Fruit fly (Drosophila melanogaster) whole organism, embryonic: ENCODE data around the gene E2f1.

ENCODE experiments used
- CG10366 ChIP-seq: fragments of 200-800 bp; sonication (Bioruptor generic); IDR thresholded peaks from 2 replicates; pipeline ENCODE4 v1.3.6; 2022; ENCODE audit warnings: missing biosample characterization, missing genetic modification characterization
- CG10543 ChIP-seq: fragments of 200-800 bp; sonication (Bioruptor generic); optimal IDR thresholded peaks from 3 replicates; lab custom pipeline; 2017; ENCODE audit warnings: missing biosample characterization, mild to moderate bottlenecking, missing genetic modification characterization, moderate library complexity
- CG10654 ChIP-seq: fragments of 200-800 bp; sonication (Bioruptor generic); optimal IDR thresholded peaks from 2 replicates; lab custom pipeline; 2016; ENCODE audit warnings: missing biosample characterization, missing genetic modification characterization
- CG13775 ChIP-seq: fragments of 200-800 bp; sonication (Bioruptor generic); optimal IDR thresholded peaks from 3 replicates; lab custom pipeline; 2017; ENCODE audit warnings: missing biosample characterization, mild to moderate bottlenecking, missing genetic modification characterization
- CG14441 ChIP-seq: fragments of 200-800 bp; sonication (Bioruptor generic); IDR thresholded peaks from 2 replicates; pipeline ENCODE4 v1.3.6; 2022; ENCODE audit warnings: missing biosample characterization, missing genetic modification characterization
- CG15479 ChIP-seq: fragments of 200-800 bp; sonication (Bioruptor generic); optimal IDR thresholded peaks from 3 replicates; lab custom pipeline; 2019; ENCODE audit warnings: missing biosample characterization, mild to moderate bottlenecking, missing genetic modification characterization, moderate library complexity
- CG15514 ChIP-seq: fragments of 200-800 bp; sonication (Bioruptor generic); optimal IDR thresholded peaks from 3 replicates; lab custom pipeline; 2017; ENCODE audit warnings: missing biosample characterization, missing genetic modification characterization, mild to moderate bottlenecking, moderate library complexity, missing genetic modification reagents
- CG17568 ChIP-seq: fragments of 200-800 bp; sonication (Bioruptor generic); optimal IDR thresholded peaks from 2 replicates; lab custom pipeline; 2018; ENCODE audit warnings: missing biosample characterization, mild to moderate bottlenecking, missing genetic modification characterization, moderate library complexity
- CG17829 ChIP-seq: fragments of 200-800 bp; optimal IDR thresholded peaks from 2 replicates; lab custom pipeline; 2019; ENCODE audit warnings: missing biosample characterization, mild to moderate bottlenecking, missing genetic modification characterization, moderate library complexity
- CG1792 ChIP-seq: fragments of 200-800 bp; sonication (Bioruptor generic); optimal IDR thresholded peaks from 2 replicates; lab custom pipeline; 2016; ENCODE audit warnings: missing biosample characterization, missing genetic modification characterization
- CG18476 ChIP-seq: fragments of 200-800 bp; sonication (Bioruptor generic); optimal IDR thresholded peaks from 2 replicates; lab custom pipeline; 2016; ENCODE audit warnings: missing biosample characterization, mild to moderate bottlenecking, missing genetic modification characterization
- CG2678 ChIP-seq: fragments of 200-800 bp; sonication (Bioruptor generic); optimal IDR thresholded peaks from 3 replicates; lab custom pipeline; 2019; ENCODE audit warnings: missing biosample characterization, mild to moderate bottlenecking, missing genetic modification characterization, moderate library complexity
- CG34376 ChIP-seq: fragments of 200-800 bp; sonication (Bioruptor generic); optimal IDR thresholded peaks from 2 replicates; lab custom pipeline; 2018; ENCODE audit warnings: missing biosample characterization, mild to moderate bottlenecking, missing genetic modification characterization
- CG3838 ChIP-seq: fragments of 200-800 bp; sonication (Bioruptor generic); optimal IDR thresholded peaks from 3 replicates; lab custom pipeline; 2016; ENCODE audit warnings: missing biosample characterization, missing genetic modification characterization
- CG6689 ChIP-seq: fragments of 200-800 bp; sonication (Bioruptor generic); IDR thresholded peaks from 2 replicates; pipeline ENCODE4 v1.3.6; 2022; ENCODE audit warnings: missing biosample characterization, missing genetic modification characterization
- CG7271 ChIP-seq: fragments of 200-800 bp; sonication (Bioruptor generic); optimal IDR thresholded peaks from 2 replicates; lab custom pipeline; 2018; ENCODE audit warnings: missing biosample characterization, mild to moderate bottlenecking, missing genetic modification characterization, moderate library complexity
- CG8290 ChIP-seq, 3 experiments: fragments of 200-800 bp; sonication (Bioruptor generic); optimal IDR thresholded peaks; 2 replicates each; lab custom pipeline; 2016 to 2019; ENCODE audit warnings: missing biosample characterization in 3 of 3, missing genetic modification characterization in 3 of 3, mild to moderate bottlenecking in 2 of 3, moderate library complexity in 1 of 3
- CG8924 ChIP-seq: fragments of 200-800 bp; optimal IDR thresholded peaks from 3 replicates; lab custom pipeline; 2019; ENCODE audit warnings: missing biosample characterization, mild to moderate bottlenecking, missing genetic modification characterization, moderate library complexity
- CG9437 ChIP-seq: fragments of 200-800 bp; sonication (Bioruptor generic); optimal IDR thresholded peaks from 2 replicates; lab custom pipeline; 2018; ENCODE audit warnings: missing biosample characterization, mild to moderate bottlenecking, missing genetic modification characterization
- Deaf1 ChIP-seq: fragments of 200-800 bp; optimal IDR thresholded peaks from 3 replicates; lab custom pipeline; 2019; ENCODE audit warnings: missing biosample characterization, mild to moderate bottlenecking, missing genetic modification characterization, moderate library complexity
- HLH4C ChIP-seq: fragments of 200-800 bp; sonication (Bioruptor generic); IDR thresholded peaks from 3 replicates; pipeline ENCODE4 v1.3.6; 2022; ENCODE audit warnings: missing biosample characterization, missing genetic modification characterization; ENCODE audit not compliant: partially characterized antibody
- Myb ChIP-seq: fragments of 200-800 bp; sonication (Bioruptor generic); optimal IDR thresholded peaks from 2 replicates; lab custom pipeline; 2016; ENCODE audit warnings: missing biosample characterization, missing genetic modification characterization
- Nf-YB ChIP-seq: fragments of 200-800 bp; sonication (Bioruptor generic); optimal IDR thresholded peaks from 3 replicates; lab custom pipeline; 2019; ENCODE audit warnings: missing biosample characterization, mild to moderate bottlenecking, missing genetic modification characterization, moderate library complexity
- Ssrp ChIP-seq: fragments of 200-800 bp; sonication (Bioruptor generic); optimal IDR thresholded peaks from 2 replicates; lab custom pipeline; 2018; ENCODE audit warnings: missing biosample characterization, mild to moderate bottlenecking, missing genetic modification characterization, moderate library complexity
- Trl ChIP-seq, 3 experiments: fragments of >200 bp in 2 of 3; fragments of 200-800 bp in 1 of 3; sonication (Bioruptor generic) in 1 of 3; optimal IDR thresholded peaks; 2 replicates in 1 of 3; 3 replicates in 2 of 3; lab custom pipeline; 2016 to 2017; ENCODE audit warnings: missing biosample characterization in 1 of 3, missing genetic modification characterization in 1 of 3
- Xbp1 ChIP-seq: fragments of 200-800 bp; sonication (Bioruptor generic); optimal IDR thresholded peaks from 3 replicates; lab custom pipeline; 2016; ENCODE audit warnings: missing biosample characterization, mild to moderate bottlenecking, missing genetic modification characterization
- bowl ChIP-seq: fragments of 200-800 bp; sonication (Bioruptor generic); IDR thresholded peaks from 2 replicates; pipeline ENCODE4 v1.3.6; 2022; ENCODE audit warnings: missing biosample characterization, missing genetic modification characterization
- cato ChIP-seq: fragments of 200-800 bp; sonication (Bioruptor generic); optimal IDR thresholded peaks from 2 replicates; lab custom pipeline; 2016; ENCODE audit warnings: missing biosample characterization, missing genetic modification characterization, borderline replicate concordance
- cg ChIP-seq: fragments of 200-800 bp; sonication (Bioruptor generic); optimal IDR thresholded peaks from 3 replicates; lab custom pipeline; 2019; ENCODE audit warnings: missing biosample characterization, mild to moderate bottlenecking, missing genetic modification characterization, moderate library complexity
- cwo ChIP-seq: fragments of 200-800 bp; sonication (Bioruptor generic); optimal IDR thresholded peaks from 3 replicates; lab custom pipeline; 2017; ENCODE audit warnings: missing biosample characterization, missing genetic modification characterization, mild to moderate bottlenecking, moderate library complexity, missing genetic modification reagents
- exex ChIP-seq: fragments of 200-800 bp; sonication (Bioruptor generic); optimal IDR thresholded peaks from 4 replicates; lab custom pipeline; 2018; ENCODE audit warnings: missing biosample characterization, mild to moderate bottlenecking, missing genetic modification characterization, moderate library complexity
- jigr1 ChIP-seq: fragments of 200-800 bp; sonication (Bioruptor generic); IDR thresholded peaks from 3 replicates; pipeline ENCODE4 v1.3.6; 2022; ENCODE audit warnings: missing biosample characterization, missing genetic modification characterization
- kni ChIP-seq: fragments of 200-800 bp; sonication (Bioruptor generic); optimal IDR thresholded peaks from 3 replicates; lab custom pipeline; 2017; ENCODE audit warnings: mild to moderate bottlenecking, missing biosample characterization, missing genetic modification reagents, missing genetic modification characterization
- lab ChIP-seq: fragments of 200-800 bp; sonication (Bioruptor generic); optimal IDR thresholded peaks from 3 replicates; lab custom pipeline; 2017; ENCODE audit warnings: missing biosample characterization, missing genetic modification characterization, mild to moderate bottlenecking, moderate library complexity, missing genetic modification reagents
- lov ChIP-seq, 2 experiments: fragments of 200-800 bp in 1 of 2; fragments of >200 bp in 1 of 2; sonication (Bioruptor generic) in 1 of 2; IDR thresholded peaks in 1 of 2; optimal IDR thresholded peaks in 1 of 2; 2 replicates in 1 of 2; 3 replicates in 1 of 2; pipeline versions ENCODE4 v1.3.6 to Lab custom; 2017 to 2022; ENCODE audit warnings: missing biosample characterization in 1 of 2, missing genetic modification characterization in 1 of 2
- maf-S ChIP-seq: fragments of 200-800 bp; sonication (Bioruptor generic); optimal IDR thresholded peaks from 2 replicates; lab custom pipeline; 2016; ENCODE audit warnings: missing biosample characterization, missing genetic modification characterization
- nmo ChIP-seq: fragments of 200-800 bp; sonication (Bioruptor generic); optimal IDR thresholded peaks from 2 replicates; lab custom pipeline; 2018; ENCODE audit warnings: missing biosample characterization, mild to moderate bottlenecking, missing genetic modification characterization, moderate library complexity
- onecut ChIP-seq: fragments of 200-800 bp; sonication (Bioruptor generic); IDR thresholded peaks from 2 replicates; pipeline ENCODE4 v1.3.6; 2022; ENCODE audit warnings: missing biosample characterization, missing genetic modification characterization
- otp ChIP-seq: fragments of 200-800 bp; sonication (Bioruptor generic); IDR thresholded peaks from 3 replicates; pipeline ENCODE4, ENCODE4 v1.3.6; 2022; ENCODE audit warnings: missing biosample characterization, missing genetic modification characterization
- ranshi ChIP-seq: fragments of 200-800 bp; sonication (Bioruptor generic); IDR thresholded peaks from 2 replicates; pipeline ENCODE4 v1.3.6; 2022; ENCODE audit warnings: missing biosample characterization, missing genetic modification characterization
- sisA ChIP-seq: fragments of 200-800 bp; sonication (Bioruptor generic); IDR thresholded peaks from 2 replicates; pipeline ENCODE4 v1.3.6; 2022; ENCODE audit warnings: missing biosample characterization, missing genetic modification characterization
- sqz ChIP-seq: fragments of 200-800 bp; sonication (Bioruptor generic); optimal IDR thresholded peaks from 3 replicates; lab custom pipeline; 2018; ENCODE audit warnings: missing biosample characterization, mild to moderate bottlenecking, missing genetic modification characterization
- stc ChIP-seq: fragments of 200-800 bp; sonication (Bioruptor generic); IDR thresholded peaks from 2 replicates; pipeline ENCODE4 v1.3.6; 2022; ENCODE audit warnings: missing biosample characterization, missing genetic modification characterization
- unpg ChIP-seq: fragments of 200-800 bp; sonication (Bioruptor generic); optimal IDR thresholded peaks from 3 replicates; lab custom pipeline; 2018; ENCODE audit warnings: missing biosample characterization, mild to moderate bottlenecking, missing genetic modification characterization, moderate library complexity
- usp ChIP-seq: fragments of >200 bp; optimal IDR thresholded peaks from 2 replicates; lab custom pipeline; 2017; ENCODE audit warnings: missing biosample characterization, missing genetic modification characterization
- vvl ChIP-seq: fragments of 200-800 bp; sonication (Bioruptor generic); IDR thresholded peaks from 2 replicates; pipeline ENCODE4 v1.3.6; 2022; ENCODE audit warnings: missing biosample characterization, missing genetic modification characterization
- zen2 ChIP-seq: fragments of 200-800 bp; sonication (Bioruptor generic); IDR thresholded peaks from 3 replicates; pipeline ENCODE4 v1.3.6; 2022; ENCODE audit warnings: missing biosample characterization, missing genetic modification characterization; ENCODE audit not compliant: partially characterized antibody

E2f1 gene

DNA sequence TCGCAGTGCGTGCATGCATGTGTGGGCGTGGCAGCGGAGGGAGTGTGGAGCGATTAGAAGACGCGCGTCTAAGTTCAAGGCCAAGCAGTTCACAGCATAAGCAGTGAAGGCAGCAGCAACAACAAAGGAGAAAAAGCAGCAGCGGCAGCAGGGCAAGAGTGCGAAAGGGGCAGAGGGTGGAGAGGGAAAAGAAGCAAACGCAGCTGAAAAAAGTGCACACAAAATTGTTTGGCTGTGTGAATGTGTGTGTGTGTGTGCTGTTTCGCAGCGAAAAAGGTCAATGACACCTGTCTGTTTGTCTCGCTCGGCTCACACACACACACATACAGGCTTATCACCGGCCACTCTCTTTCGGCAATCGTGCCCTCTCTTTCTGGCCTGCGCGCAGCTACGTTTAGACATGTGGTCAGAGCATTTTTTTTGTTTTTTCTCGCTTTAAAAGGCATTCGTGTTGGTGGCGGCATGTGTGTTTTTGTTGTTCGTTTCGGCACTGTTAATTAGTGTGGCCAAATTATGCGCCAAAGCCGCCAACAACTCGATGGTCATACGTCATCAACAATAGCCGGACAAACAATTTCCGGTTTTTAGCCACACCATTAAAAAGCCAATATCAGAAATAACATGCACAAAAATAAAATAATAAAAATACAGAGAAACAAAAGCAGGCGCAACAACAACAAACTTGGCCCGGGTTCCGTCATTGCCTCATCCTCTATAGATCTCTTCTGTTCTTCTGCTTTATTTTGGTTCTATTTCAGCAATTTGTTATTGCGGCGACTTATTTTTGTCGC lies 44.4 kb downstream of the E2f1 start (continued):
- no peak for TF ChIP-seq zen2 (GFP tag; lab: Robert Waterston, UW)
- no peak for TF ChIP-seq CG2678
- no peak for TF ChIP-seq CG9437 (GFP tag; lab: Kevin White, UChicago)
- no peak for TF ChIP-seq Xbp1
- TF ChIP-seq jigr1 (GFP tag; lab: Robert Waterston, UW): no peak
- peak; percentile 38 for TF ChIP-seq cwo
- no peak for TF ChIP-seq Myb
- TF ChIP-seq CG14441 (GFP tag; lab: Robert Waterston, UW): no peak
- TF ChIP-seq lab (GFP tag; lab: Kevin White, UChicago): peak; percentile 11
- TF ChIP-seq nmo: peak; percentile 13
- no peak for TF ChIP-seq CG3838 (GFP tag; lab: Kevin White, UChicago)
- peak; percentile 88 for TF ChIP-seq CG15479 (GFP tag; lab: Kevin White, UChicago)
- peak; percentile 66 for TF ChIP-seq CG34376 (GFP tag; lab: Kevin White, UChicago)
- no peak for TF ChIP-seq vvl (GFP tag; lab: Robert Waterston, UW)
- peak; percentile 11 for TF ChIP-seq CG17829 (tag; lab: Kevin White, UChicago)
- TF ChIP-seq ranshi (GFP tag; lab: Robert Waterston, UW): no peak
- no peak for TF ChIP-seq otp (GFP tag; lab: Robert Waterston, UW)
- peak; percentile 53 for TF ChIP-seq exex (tag; lab: Kevin White, UChicago)
- TF ChIP-seq usp (GFP tag; lab: Kevin White, UChicago): peak; percentile 25
- TF ChIP-seq Ssrp: no peak
- TF ChIP-seq sisA (GFP tag; lab: Robert Waterston, UW): no peak
- peak; percentile 94 for TF ChIP-seq cg (GFP tag; lab: Kevin White, UChicago)
- peak; percentile 4 for TF ChIP-seq CG15514 (GFP tag; lab: Kevin White, UChicago)
- peak; percentile 40 to 56 for TF ChIP-seq Trl (optimal IDR thresholded peaks at IDR 0.05; lab: Kevin White, UChicago)
- TF ChIP-seq Trl (GFP tag; optimal IDR thresholded peaks at IDR 0.05; lab: Kevin White, UChicago): no peak
- peak; percentile 61 for TF ChIP-seq kni (GFP tag; lab: Kevin White, UChicago)
- TF ChIP-seq CG6689 (GFP tag; lab: Robert Waterston, UW): no peak
- peak; percentile 98 for TF ChIP-seq sqz (GFP tag; lab: Kevin White, UChicago)
- no peak for TF ChIP-seq onecut (GFP tag; lab: Robert Waterston, UW)
- TF ChIP-seq cato: no peak
- TF ChIP-seq unpg: no peak
- TF ChIP-seq bowl: no peak
- TF ChIP-seq HLH4C (GFP tag; lab: Robert Waterston, UW): no peak
- TF ChIP-seq CG18476 (GFP tag; lab: Kevin White, UChicago): no peak
- no peak for TF ChIP-seq CG13775 (GFP tag; lab: Kevin White, UChicago)
- TF ChIP-seq CG1792 (GFP tag; lab: Kevin White, UChicago): no peak
- peak; percentile 78 for TF ChIP-seq CG10543 (GFP tag; lab: Kevin White, UChicago)
- no peak for TF ChIP-seq maf-S (GFP tag; lab: Kevin White, UChicago)
- TF ChIP-seq CG8924 (tag; lab: Kevin White, UChicago): peak; percentile 52
- no peak for TF ChIP-seq CG10654 (GFP tag; lab: Kevin White, UChicago)
- TF ChIP-seq CG17568 (GFP tag; lab: Kevin White, UChicago): peak; percentile 34
- TF ChIP-seq CG7271: no peak
- TF ChIP-seq CG10366: no peak
- TF ChIP-seq lov (optimal IDR thresholded peaks at IDR 0.05; lab: Kevin White, UChicago): no peak
- no peak for TF ChIP-seq lov (GFP tag; IDR thresholded peaks at IDR 0.05; lab: Robert Waterston, UW)
- TF ChIP-seq Nf-YB (GFP tag; lab: Kevin White, UChicago): peak; percentile 42
- TF ChIP-seq CG8290 (GFP tag; optimal IDR thresholded peaks at IDR 0.05; lab: Kevin White, UChicago): no peak
- TF ChIP-seq CG8290 (tag; optimal IDR thresholded peaks at IDR 0.05; lab: Kevin White, UChicago): peak in 1 of 2 experiments; percentile 7
- peak; percentile 89 for TF ChIP-seq Deaf1 (tag; lab: Kevin White, UChicago)
- TF ChIP-seq stc (GFP tag; lab: Robert Waterston, UW): no peak
